Fruit fly (Drosophila melanogaster) whole organism, embryonic: ENCODE measurements around the gene CG13299.

Source experiments
- Awh ChIP-seq: fragments of 200-800 bp; sonication (Bioruptor generic); IDR thresholded peaks from 2 replicates; pipeline ENCODE4, ENCODE4 v1.3.6; 2022; ENCODE audit warnings: missing biosample characterization, missing genetic modification characterization
- B-H1 ChIP-seq: fragments of 200-800 bp; sonication (Bioruptor generic); IDR thresholded peaks from 3 replicates; pipeline ENCODE4 v1.3.6; 2022; ENCODE audit warnings: missing biosample characterization, missing genetic modification characterization
- BtbVII ChIP-seq: fragments of 200-800 bp; sonication (Bioruptor generic); optimal IDR thresholded peaks from 3 replicates; lab custom pipeline; 2017; ENCODE audit warnings: missing biosample characterization, mild to moderate bottlenecking, missing genetic modification characterization
- Bteb2 ChIP-seq: fragments of 200-800 bp; sonication (Bioruptor generic); optimal IDR thresholded peaks from 2 replicates; lab custom pipeline; 2016; ENCODE audit warnings: missing biosample characterization, missing genetic modification characterization
- CG10209 ChIP-seq: fragments of 200-800 bp; sonication (Bioruptor generic); optimal IDR thresholded peaks from 3 replicates; lab custom pipeline; 2017; ENCODE audit warnings: missing biosample characterization, mild to moderate bottlenecking, missing genetic modification characterization, missing genetic modification reagents
- CG10565 ChIP-seq: fragments of 200-800 bp; sonication (Bioruptor generic); optimal IDR thresholded peaks from 3 replicates; lab custom pipeline; 2016; ENCODE audit warnings: missing biosample characterization, mild to moderate bottlenecking, missing genetic modification characterization
- CG10979 ChIP-seq: fragments of 200-800 bp; sonication (Bioruptor generic); optimal IDR thresholded peaks from 2 replicates; lab custom pipeline; 2018; ENCODE audit warnings: missing biosample characterization, mild to moderate bottlenecking, missing genetic modification characterization, moderate library complexity
- CG12155 ChIP-seq: fragments of 200-800 bp; sonication (Bioruptor generic); optimal IDR thresholded peaks from 3 replicates; lab custom pipeline; 2016; ENCODE audit warnings: missing biosample characterization, missing genetic modification characterization
- CG13287 ChIP-seq: fragments of 200-800 bp; sonication (Bioruptor generic); IDR thresholded peaks from 2 replicates; pipeline ENCODE4 v1.3.6; 2022; ENCODE audit warnings: missing biosample characterization, missing genetic modification characterization; ENCODE audit not compliant: partially characterized antibody
- CG13624 ChIP-seq: fragments of 200-800 bp; sonication (Bioruptor generic); optimal IDR thresholded peaks from 2 replicates; lab custom pipeline; 2016; ENCODE audit warnings: missing biosample characterization, missing genetic modification characterization
- CG14050 ChIP-seq: fragments of 200-800 bp; sonication (Bioruptor generic); IDR thresholded peaks from 3 replicates; pipeline ENCODE4 v1.3.6; 2022; ENCODE audit warnings: missing biosample characterization, missing genetic modification characterization
- CG14965 ChIP-seq: fragments of 200-800 bp; sonication (Bioruptor generic); optimal IDR thresholded peaks from 2 replicates; lab custom pipeline; 2016; ENCODE audit warnings: missing biosample characterization, missing genetic modification characterization, borderline replicate concordance
- CG1602 ChIP-seq: fragments of 200-800 bp; sonication (Bioruptor generic); optimal IDR thresholded peaks from 3 replicates; lab custom pipeline; 2016; ENCODE audit warnings: missing biosample characterization, missing genetic modification characterization
- CG1647 ChIP-seq: fragments of 200-800 bp; sonication (Bioruptor generic); optimal IDR thresholded peaks from 3 replicates; lab custom pipeline; 2016; ENCODE audit warnings: missing biosample characterization, missing genetic modification characterization
- CG42726 ChIP-seq: fragments of 200-800 bp; sonication (Bioruptor generic); IDR thresholded peaks from 2 replicates; pipeline ENCODE4 v1.3.6; 2022; ENCODE audit warnings: missing biosample characterization, missing genetic modification characterization; ENCODE audit not compliant: partially characterized antibody
- CG4360 ChIP-seq: fragments of 200-800 bp; sonication (Bioruptor generic); IDR thresholded peaks from 2 replicates; pipeline ENCODE4 v1.3.6; 2022; ENCODE audit warnings: missing biosample characterization, missing genetic modification characterization
- CG43689 ChIP-seq: fragments of 200-800 bp; sonication (Bioruptor generic); IDR thresholded peaks from 2 replicates; pipeline ENCODE4 v1.3.6; 2022; ENCODE audit warnings: missing biosample characterization, missing genetic modification characterization
- CG8290 ChIP-seq, 3 experiments: fragments of 200-800 bp; sonication (Bioruptor generic); optimal IDR thresholded peaks; 2 replicates each; lab custom pipeline; 2016 to 2019; ENCODE audit warnings: missing biosample characterization in 3 of 3, missing genetic modification characterization in 3 of 3, mild to moderate bottlenecking in 2 of 3, moderate library complexity in 1 of 3
- CG8944 ChIP-seq: fragments of 200-800 bp; sonication (Bioruptor generic); optimal IDR thresholded peaks from 3 replicates; lab custom pipeline; 2016; ENCODE audit warnings: missing biosample characterization, missing genetic modification characterization
- CG9215 ChIP-seq: fragments of 200-800 bp; sonication (Bioruptor generic); IDR thresholded peaks from 2 replicates; pipeline ENCODE4 v1.3.6; 2022; ENCODE audit warnings: missing biosample characterization, missing genetic modification characterization
- D19A ChIP-seq: fragments of 200-800 bp; optimal IDR thresholded peaks from 3 replicates; lab custom pipeline; 2019; ENCODE audit warnings: missing biosample characterization, mild to moderate bottlenecking, missing genetic modification characterization, moderate library complexity
- Dip3 ChIP-seq: fragments of 200-800 bp; sonication (Bioruptor generic); optimal IDR thresholded peaks from 3 replicates; lab custom pipeline; 2016; ENCODE audit warnings: missing biosample characterization, missing genetic modification characterization
- Eip74EF ChIP-seq, 2 experiments: fragments of 200-800 bp in 1 of 2; fragments of >200 bp in 1 of 2; sonication (Bioruptor generic) in 1 of 2; optimal IDR thresholded peaks; 2 replicates each; lab custom pipeline; 2017 to 2019; ENCODE audit warnings: missing biosample characterization in 2 of 2, missing genetic modification characterization in 2 of 2, mild to moderate bottlenecking in 1 of 2, moderate library complexity in 1 of 2
- Gug ChIP-seq: fragments of 200-800 bp; sonication (Bioruptor generic); IDR thresholded peaks from 4 replicates; pipeline ENCODE4 v1.3.6; 2022; ENCODE audit warnings: missing biosample characterization, missing genetic modification characterization
- HLH4C ChIP-seq: fragments of 200-800 bp; sonication (Bioruptor generic); IDR thresholded peaks from 3 replicates; pipeline ENCODE4 v1.3.6; 2022; ENCODE audit warnings: missing biosample characterization, missing genetic modification characterization; ENCODE audit not compliant: partially characterized antibody
- Hand ChIP-seq: fragments of 200-800 bp; sonication (Bioruptor generic); optimal IDR thresholded peaks from 2 replicates; lab custom pipeline; 2017; ENCODE audit warnings: mild to moderate bottlenecking, missing biosample characterization, missing genetic modification reagents, missing genetic modification characterization
- HmgZ ChIP-seq: fragments of 200-800 bp; sonication (Bioruptor generic); optimal IDR thresholded peaks from 2 replicates; lab custom pipeline; 2018; ENCODE audit warnings: missing biosample characterization, mild to moderate bottlenecking, missing genetic modification characterization
- Kr ChIP-seq: fragments of 200-800 bp; sonication (Bioruptor generic); optimal IDR thresholded peaks from 2 replicates; lab custom pipeline; 2017; ENCODE audit warnings: missing biosample characterization, mild to moderate bottlenecking, missing genetic modification characterization
- Lhr ChIP-seq: fragments of 200-800 bp; sonication (Bioruptor generic); optimal IDR thresholded peaks from 3 replicates; lab custom pipeline; 2017; ENCODE audit warnings: mild to moderate bottlenecking, missing biosample characterization, missing genetic modification reagents, missing genetic modification characterization
- NFAT ChIP-seq: fragments of 200-800 bp; sonication (Bioruptor generic); IDR thresholded peaks from 2 replicates; pipeline ENCODE4 v1.3.6; 2022; ENCODE audit warnings: missing biosample characterization, missing genetic modification characterization
- PHDP ChIP-seq: fragments of 200-800 bp; sonication (Bioruptor generic); optimal IDR thresholded peaks from 3 replicates; lab custom pipeline; 2018; ENCODE audit warnings: missing biosample characterization, mild to moderate bottlenecking, missing genetic modification characterization, moderate library complexity
- br ChIP-seq: fragments of >200 bp; optimal IDR thresholded peaks from 2 replicates; lab custom pipeline; 2017
- da ChIP-seq: fragments of 200-800 bp; sonication (Bioruptor generic); optimal IDR thresholded peaks from 2 replicates; lab custom pipeline; 2016; ENCODE audit warnings: missing biosample characterization, missing genetic modification characterization
- dimm ChIP-seq: fragments of 200-800 bp; sonication (Bioruptor generic); IDR thresholded peaks from 2 replicates; pipeline ENCODE4 v1.3.6; 2022; ENCODE audit warnings: missing biosample characterization, missing genetic modification characterization
- gce ChIP-seq: fragments of 200-800 bp; sonication (Bioruptor generic); IDR thresholded peaks from 3 replicates; pipeline ENCODE4 v1.3.6; 2022; ENCODE audit warnings: missing biosample characterization, missing genetic modification characterization
- gfzf ChIP-seq: fragments of 200-800 bp; sonication (Bioruptor generic); optimal IDR thresholded peaks from 2 replicates; lab custom pipeline; 2016; ENCODE audit warnings: missing biosample characterization, mild to moderate bottlenecking, missing genetic modification characterization, moderate library complexity
- ken ChIP-seq: fragments of 200-800 bp; sonication (Bioruptor generic); IDR thresholded peaks from 3 replicates; pipeline ENCODE4 v1.3.6; 2022; ENCODE audit warnings: missing biosample characterization, missing genetic modification characterization
- nerfin-1 ChIP-seq: fragments of 200-800 bp; sonication (Bioruptor generic); optimal IDR thresholded peaks from 3 replicates; lab custom pipeline; 2019; ENCODE audit warnings: missing biosample characterization, mild to moderate bottlenecking, missing genetic modification characterization, moderate library complexity
- org-1 ChIP-seq: fragments of 200-800 bp; sonication (Bioruptor generic); optimal IDR thresholded peaks from 2 replicates; lab custom pipeline; 2017; ENCODE audit warnings: missing biosample characterization, missing genetic modification characterization
- psq ChIP-seq: fragments of 200-800 bp; sonication (Bioruptor generic); optimal IDR thresholded peaks from 2 replicates; lab custom pipeline; 2017; ENCODE audit warnings: missing biosample characterization, missing genetic modification characterization
- sisA ChIP-seq: fragments of 200-800 bp; sonication (Bioruptor generic); IDR thresholded peaks from 2 replicates; pipeline ENCODE4 v1.3.6; 2022; ENCODE audit warnings: missing biosample characterization, missing genetic modification characterization
- stwl ChIP-seq: fragments of 200-800 bp; sonication (Bioruptor generic); optimal IDR thresholded peaks from 3 replicates; lab custom pipeline; 2018; ENCODE audit warnings: missing biosample characterization, mild to moderate bottlenecking, missing genetic modification characterization, moderate library complexity
- sug ChIP-seq: fragments of 200-800 bp; optimal IDR thresholded peaks from 2 replicates; lab custom pipeline; 2019; ENCODE audit warnings: missing biosample characterization, mild to moderate bottlenecking, missing genetic modification characterization, moderate library complexity

CG13299 gene

DNA sequence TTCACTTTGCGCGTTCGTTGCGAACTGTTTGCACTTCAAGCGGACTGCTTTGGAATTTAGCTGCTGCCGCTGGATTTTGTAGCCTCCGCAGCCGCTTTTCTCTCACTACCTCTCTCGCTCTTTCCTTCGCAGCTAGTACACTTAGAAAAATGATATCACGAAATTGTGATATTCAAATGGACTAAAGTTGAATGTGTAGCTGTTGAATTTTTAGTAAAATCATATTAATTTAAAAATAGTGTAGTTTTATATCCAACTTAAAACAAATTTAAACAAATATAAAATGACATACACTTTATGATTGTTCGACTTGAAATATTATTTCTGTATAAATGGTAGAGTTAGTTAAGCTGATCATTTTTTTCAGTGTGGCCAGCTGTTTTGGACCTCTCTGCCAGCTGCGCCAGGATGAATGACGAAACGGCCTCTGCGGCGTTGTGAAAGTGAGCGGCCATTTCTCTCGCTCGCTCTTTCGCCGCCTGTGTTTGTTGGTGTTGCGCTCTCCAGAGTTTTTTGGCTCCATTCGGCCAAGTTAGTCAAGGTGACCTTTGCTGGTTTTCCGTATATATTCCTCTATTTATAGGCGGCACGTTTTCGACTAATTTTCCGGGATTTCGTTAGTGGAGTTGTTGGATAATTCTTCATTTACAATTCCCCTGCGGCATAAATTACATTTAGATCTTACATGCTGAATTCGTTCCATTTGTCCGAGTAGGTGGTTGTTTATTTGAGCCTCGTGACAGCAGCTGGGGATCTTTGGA lies 30.7 kb upstream of the CG13299 start, which contains the start of gene Ldh (continued):
- TF ChIP-seq D19A (tag; lab: Kevin White, UChicago): peak; percentile 93
- peak; percentile 88 for TF ChIP-seq Lhr (GFP tag; lab: Kevin White, UChicago)
- TF ChIP-seq Bteb2 (GFP tag; lab: Kevin White, UChicago): peak; percentile 89
- no peak for TF ChIP-seq br (lab: Kevin White, UChicago)
- peak; percentile 50 for TF ChIP-seq Dip3 (GFP tag; lab: Kevin White, UChicago)
- TF ChIP-seq CG43689 (GFP tag; lab: Robert Waterston, UW): peak; percentile 74; the same call in 1 of the 2 replicates
- TF ChIP-seq Hand (GFP tag; lab: Kevin White, UChicago): peak; percentile 95
- TF ChIP-seq HmgZ: peak; percentile 97
- TF ChIP-seq CG42726 (GFP tag; lab: Robert Waterston, UW): no peak
- peak; percentile 95 for TF ChIP-seq BtbVII (GFP tag; lab: Kevin White, UChicago)
- TF ChIP-seq CG9215 (GFP tag; lab: Robert Waterston, UW): peak; percentile 91
- peak; percentile 93 for TF ChIP-seq CG12155 (GFP tag; lab: Kevin White, UChicago)
- peak; percentile 72; the same call in 2 of the 3 replicates for TF ChIP-seq gce (GFP tag; lab: Robert Waterston, UW)
- peak; percentile 79 for TF ChIP-seq Kr
- TF ChIP-seq gfzf: no peak
- peak; percentile 59 for TF ChIP-seq CG10565
- peak; percentile 96 for TF ChIP-seq CG10209 (GFP tag; lab: Kevin White, UChicago)
- TF ChIP-seq CG1602 (GFP tag; lab: Kevin White, UChicago): peak; percentile 95
- peak; percentile 95 for TF ChIP-seq sug (tag; lab: Kevin White, UChicago)
- peak; percentile 83 for TF ChIP-seq Awh (GFP tag; lab: Robert Waterston, UW)
- TF ChIP-seq CG14050 (GFP tag; lab: Robert Waterston, UW): peak; percentile 88
- TF ChIP-seq nerfin-1: peak; percentile 96
- TF ChIP-seq sisA (GFP tag; lab: Robert Waterston, UW): peak; percentile 85
- TF ChIP-seq B-H1: peak; percentile 86
- peak; percentile 95 for TF ChIP-seq CG8290 (GFP tag; optimal IDR thresholded peaks at IDR 0.05; lab: Kevin White, UChicago)
- peak; percentile 64 to 88 for TF ChIP-seq CG8290 (tag; optimal IDR thresholded peaks at IDR 0.05; lab: Kevin White, UChicago)
- peak in 1 of 2 experiments; percentile 98 for TF ChIP-seq Eip74EF (GFP tag; optimal IDR thresholded peaks at IDR 0.05; lab: Kevin White, UChicago)
- peak; percentile 76 for TF ChIP-seq dimm
- TF ChIP-seq da (GFP tag; lab: Kevin White, UChicago): peak; percentile 43
- TF ChIP-seq PHDP (tag; lab: Kevin White, UChicago): peak; percentile 98
- TF ChIP-seq ken (GFP tag; lab: Robert Waterston, UW): peak; percentile 79
- TF ChIP-seq org-1: peak; percentile 95
- peak; percentile 98 for TF ChIP-seq CG10979 (tag; lab: Kevin White, UChicago)
- TF ChIP-seq HLH4C: no peak
- TF ChIP-seq CG4360: peak; percentile 65
- TF ChIP-seq Gug (GFP tag; lab: Robert Waterston, UW): peak; percentile 69
- peak; percentile 87 for TF ChIP-seq CG13624 (GFP tag; lab: Kevin White, UChicago)
- no peak for TF ChIP-seq CG13287
- TF ChIP-seq stwl (tag; lab: Kevin White, UChicago): peak; percentile 75
- peak; percentile 79 for TF ChIP-seq psq (GFP tag; lab: Kevin White, UChicago)
- peak; percentile 68; the same call in 1 of the 2 replicates for TF ChIP-seq NFAT (GFP tag; lab: Robert Waterston, UW)
- peak; percentile 50 for TF ChIP-seq CG8944 (GFP tag; lab: Kevin White, UChicago)
- TF ChIP-seq CG14965 (GFP tag; lab: Kevin White, UChicago): no peak
- TF ChIP-seq CG1647: peak; percentile 84
